Worm (Caenorhabditis elegans) whole organism, young adult: ENCODE measurements around the gene glt-1.

Experiments used
- B0035.1 ChIP-seq: sonication (generic microtip); optimal IDR thresholded peaks from 2 replicates; lab custom pipeline; 2016; ENCODE audit warnings: missing genetic modification characterization, mild to moderate bottlenecking, missing compliant biosample characterization, missing genotype, missing genetic modification reagents
- ZK185.1 ChIP-seq: sonication (generic microtip); optimal IDR thresholded peaks from 2 replicates; lab custom pipeline; 2016; ENCODE audit warnings: mild to moderate bottlenecking, missing genetic modification characterization, missing compliant biosample characterization; ENCODE audit not compliant: poor library complexity, severe bottlenecking
- ztf-18 ChIP-seq: sonication (generic microtip); optimal IDR thresholded peaks from 2 replicates; lab custom pipeline; 2016; ENCODE audit warnings: missing genotype, mild to moderate bottlenecking, missing genetic modification characterization, missing compliant biosample characterization

DNA sequence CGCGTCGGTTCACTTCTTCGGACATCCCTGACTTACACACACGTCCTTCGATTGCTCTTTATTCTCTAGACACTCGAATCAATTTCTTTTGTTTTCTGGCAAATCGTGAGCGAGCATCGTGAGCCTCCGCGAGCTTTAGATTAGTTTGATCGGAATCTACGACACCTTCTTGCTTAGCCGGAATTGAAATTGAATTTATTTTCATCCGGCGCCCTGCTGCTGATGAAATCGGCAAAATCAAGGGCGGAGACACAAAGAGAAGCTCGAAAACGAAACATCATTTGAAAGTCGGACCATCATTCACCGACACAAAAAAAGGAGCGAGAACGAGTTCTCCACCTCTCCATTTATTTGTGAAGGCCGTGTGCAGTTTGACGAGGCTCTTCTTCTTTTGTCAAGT, 22.7 kb downstream of the glt-1 start, which contains the start of gene npr-16:
- no peak for TF ChIP-seq ZK185.1 (tag; lab: Kevin White, UChicago)
- no peak for TF ChIP-seq ztf-18 (tag; lab: Kevin White, UChicago)
- TF ChIP-seq B0035.1 (tag; lab: Kevin White, UChicago), result no peak
